Fruit fly (Drosophila melanogaster) whole organism, larva: Measurements from ENCODE around the gene Tssk.

Source experiments
- noc ChIP-seq: fragments of 200-800 bp; sonication (Bioruptor generic); optimal IDR thresholded peaks from 3 replicates; lab custom pipeline; 2019; ENCODE audit warnings: missing biosample characterization, mild to moderate bottlenecking, missing genetic modification characterization, moderate library complexity

The Tssk gene

DNA sequence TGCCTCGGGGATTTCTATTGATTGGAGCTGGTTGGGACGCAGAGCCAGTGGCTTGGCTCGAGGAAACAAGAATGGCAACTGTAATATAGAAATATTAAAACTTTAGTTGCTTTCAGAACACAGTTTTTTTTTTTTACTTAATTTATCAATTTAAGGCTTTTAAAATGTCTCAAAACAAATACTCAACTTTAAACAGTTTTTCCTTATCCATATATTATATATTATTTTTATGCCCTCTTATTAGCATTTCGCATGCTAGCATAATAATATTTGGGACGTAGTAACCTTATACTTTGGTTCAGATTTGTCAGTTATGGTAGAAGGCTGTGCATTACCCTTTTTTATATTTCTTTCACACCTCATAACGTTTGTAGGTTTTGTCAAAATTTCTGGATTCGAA is at the start of gene Tssk:
Tssk (plus strand) TSS at position 301 of the 400 bp plus-strand sequence.
- TF ChIP-seq noc (tag; lab: Kevin White, UChicago) = no peak

DNA sequence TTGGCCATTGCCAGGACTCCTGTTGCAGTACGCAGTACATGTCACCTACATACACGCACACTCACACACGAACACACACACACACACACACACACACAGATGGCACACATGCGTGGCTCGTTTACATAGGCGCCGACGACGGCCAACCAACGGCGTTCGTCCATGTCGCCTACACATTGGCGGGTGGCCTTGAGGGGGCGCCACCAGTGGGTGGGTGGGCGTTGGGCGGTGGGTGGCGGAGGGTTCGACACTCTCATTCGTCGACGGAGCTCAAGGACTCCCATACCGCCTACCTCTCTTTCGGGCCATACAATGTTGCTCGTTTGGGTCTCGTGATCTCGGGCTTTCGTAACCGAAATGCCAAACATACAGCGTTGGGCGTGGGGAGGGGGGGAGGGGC is 49.7 kb upstream of the Tssk start:
- no peak for TF ChIP-seq noc (tag; lab: Kevin White, UChicago)

dm6 chr3R:18559569-18559968 is 38.9 kb upstream of the Tssk start, which contains the start of gene CG7691:
Gene CG7691, plus strand, starts transcription at chr3R:18559869.
- no peak for TF ChIP-seq noc (tag; lab: Kevin White, UChicago)

DNA sequence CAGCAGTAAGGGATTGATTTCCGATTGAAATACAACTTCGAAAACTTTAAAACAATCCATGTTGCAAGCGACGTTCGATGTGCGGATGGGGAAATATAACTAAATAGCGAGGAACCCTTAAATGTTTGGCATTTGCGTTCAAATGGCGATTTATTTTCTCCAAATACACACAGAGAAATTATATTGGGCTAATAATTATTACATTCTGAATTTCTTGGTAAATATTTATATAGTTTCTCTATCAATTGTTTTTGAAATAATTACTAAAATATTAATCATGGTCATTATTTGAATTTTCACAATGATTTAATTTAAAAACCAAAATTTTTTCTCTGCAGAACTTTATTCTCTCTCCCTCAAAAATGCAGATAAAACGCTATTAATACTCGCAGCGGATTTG is 33.4 kb upstream of the Tssk start, which contains the start of the genes CG43210 and hemo:
CG43210 (minus strand) TSS at position 101 of the 400 bp plus-strand sequence.
hemo (minus strand) TSS at position 101 of the 400 bp plus-strand sequence.
- TF ChIP-seq noc (tag; lab: Kevin White, UChicago) = no peak

dm6 chr3R:18572240-18572803 is 26.2 kb upstream of the Tssk start:
- TF ChIP-seq noc (tag; lab: Kevin White, UChicago) = no peak

DNA sequence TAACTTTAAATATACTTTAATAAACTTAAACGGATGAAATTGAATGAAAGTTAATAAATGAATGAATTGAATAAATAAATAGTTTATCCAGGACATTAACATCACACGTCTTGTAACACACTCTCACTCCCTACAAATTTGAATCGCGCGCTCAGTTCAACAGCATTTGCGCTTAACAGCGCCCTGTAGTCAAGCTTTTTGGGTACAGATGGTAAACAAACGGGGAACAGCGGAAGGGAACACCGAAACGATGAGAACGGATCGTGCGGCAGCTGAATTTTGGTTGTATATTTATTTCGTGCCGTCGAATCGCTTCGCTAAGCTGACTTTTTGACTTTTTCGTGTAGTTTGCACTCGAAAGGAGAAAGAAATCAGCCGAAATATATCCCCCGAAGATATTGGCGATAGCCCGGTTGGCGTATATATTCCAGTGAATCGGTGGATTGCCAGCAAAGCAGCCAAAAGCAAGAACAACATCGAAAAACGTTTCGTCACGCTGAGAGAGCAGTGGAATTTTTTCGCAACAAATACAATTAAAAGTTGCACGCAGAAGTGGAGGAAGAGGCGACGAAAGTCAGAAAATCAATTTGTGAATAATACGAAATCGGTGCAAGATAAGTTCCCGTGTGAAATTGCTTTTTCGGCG is 25.5 kb upstream of the Tssk start, which contains the start of the genes CG7694 and fray:
CG7694 (plus strand) TSS at position 247 of the 646 bp plus-strand sequence.
fray (plus strand) TSS at position 247 of the 646 bp plus-strand sequence.
- TF ChIP-seq noc (tag; lab: Kevin White, UChicago) = no peak

DNA sequence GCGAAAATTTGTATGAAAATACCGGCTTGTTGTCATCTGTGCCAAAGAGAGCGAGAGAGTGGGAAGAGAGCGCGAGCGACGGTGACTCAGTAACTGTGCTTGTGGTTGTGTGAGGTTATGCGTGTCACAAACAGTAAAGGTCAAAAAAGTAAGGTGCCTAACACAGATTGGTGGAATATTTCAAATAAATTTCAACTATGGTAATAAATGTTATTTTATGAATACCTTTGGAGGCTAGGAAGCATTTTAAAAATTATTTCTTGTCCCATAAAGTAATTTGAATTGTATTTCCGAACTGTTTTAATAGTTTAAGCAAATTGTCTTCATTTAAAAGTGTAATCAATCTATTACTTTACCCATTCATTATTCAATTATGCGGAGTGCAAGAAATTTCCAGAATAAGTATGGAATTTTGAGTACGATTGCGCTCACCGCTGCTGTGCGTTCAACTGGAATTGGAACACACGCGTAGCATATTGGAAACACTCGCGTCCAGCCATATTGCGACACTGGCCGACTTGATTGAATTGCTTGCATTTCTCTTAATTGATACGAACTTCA is 24.7 kb upstream of the Tssk start:
- TF ChIP-seq noc (tag; lab: Kevin White, UChicago) = peak; percentile 92

DNA sequence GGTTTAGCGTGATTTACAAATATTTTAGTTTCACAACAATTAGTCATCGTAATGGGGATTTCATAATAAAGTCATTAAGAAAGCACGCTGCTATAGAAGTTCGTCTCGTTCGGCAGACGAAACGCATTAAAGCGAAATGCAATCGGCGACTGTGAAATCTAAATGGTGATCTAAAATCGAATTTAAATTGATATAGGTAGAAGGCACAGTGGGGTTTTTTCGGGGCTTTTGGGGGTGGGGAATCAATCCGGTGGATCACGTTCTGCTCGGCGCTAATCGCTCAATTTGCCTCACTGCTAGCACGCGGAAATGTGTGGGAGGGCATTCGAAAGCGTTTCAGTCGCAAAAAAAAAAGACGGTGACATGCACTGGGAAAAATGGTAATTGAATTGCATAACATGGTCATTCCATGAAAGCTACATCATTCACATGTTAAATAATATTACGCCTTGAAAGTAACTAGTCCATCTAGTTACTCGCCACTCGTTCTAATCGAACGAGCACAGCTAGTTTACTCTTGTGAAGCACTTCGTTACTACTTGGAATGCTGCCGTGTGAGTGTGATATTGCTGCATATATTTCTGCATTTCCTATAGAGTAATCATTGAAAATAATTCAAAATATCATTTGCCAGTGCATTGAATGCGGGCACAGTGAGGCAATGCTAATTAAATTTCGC is 20.6 kb upstream of the Tssk start:
- TF ChIP-seq noc (tag; lab: Kevin White, UChicago) = no peak

DNA sequence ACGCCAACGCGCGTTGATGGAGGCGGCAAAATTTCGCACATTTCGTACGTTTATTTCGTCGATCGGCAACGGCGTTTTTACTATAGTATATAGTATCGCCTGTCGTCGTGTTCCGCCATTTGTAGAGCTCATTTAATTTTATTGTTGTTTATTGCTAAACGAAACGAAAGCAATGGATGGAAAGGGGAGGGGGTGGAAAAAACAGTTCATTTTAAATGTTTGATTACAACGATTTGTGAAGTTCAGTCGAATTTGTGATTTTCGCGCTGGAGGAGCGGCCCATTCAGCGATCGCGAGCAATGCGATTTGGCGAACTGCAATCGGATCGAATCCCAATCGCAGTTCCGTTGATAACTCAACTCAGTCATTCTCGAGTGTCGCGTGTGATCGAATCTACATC is 17.5 kb upstream of the Tssk start:
- TF ChIP-seq noc (tag; lab: Kevin White, UChicago) = no peak

dm6 chr3R:18582236-18582635 is 16.3 kb upstream of the Tssk start:
- no peak for TF ChIP-seq noc (tag; lab: Kevin White, UChicago)

DNA sequence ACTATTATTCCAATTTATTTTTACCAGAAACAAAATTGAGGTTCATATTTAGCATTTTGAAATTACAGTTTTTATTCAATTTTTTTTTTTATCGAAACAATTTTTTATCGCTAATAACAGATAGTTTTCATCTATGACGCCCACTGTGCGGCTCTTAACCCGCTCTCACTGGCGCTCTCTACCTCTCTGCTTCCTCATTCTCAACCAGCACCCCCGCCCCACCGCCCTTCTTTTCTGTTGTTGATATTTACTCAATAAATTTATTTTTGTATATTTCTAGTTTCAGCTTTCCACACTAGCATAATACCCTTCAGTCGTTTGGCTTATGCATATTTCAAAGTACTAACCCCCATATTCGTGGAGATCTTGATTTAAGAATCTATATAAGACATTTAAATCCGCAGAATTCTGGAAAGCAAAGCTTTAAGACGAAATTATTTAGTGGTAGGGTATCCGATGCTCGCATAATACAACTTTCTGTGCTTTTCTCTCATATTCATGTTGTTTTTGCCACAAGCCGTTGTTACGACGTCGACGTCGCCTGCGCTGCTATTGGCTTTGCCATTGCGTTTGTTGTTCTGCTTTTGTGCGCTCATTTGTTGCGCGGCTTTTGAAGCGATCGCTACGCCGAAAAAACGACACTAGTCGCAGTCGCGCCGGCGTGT is 14.5 kb upstream of the Tssk start:
- peak; percentile 94 for TF ChIP-seq noc (tag; lab: Kevin White, UChicago)

- TF ChIP-seq noc (tag; lab: Kevin White, UChicago) = no peak
Measured at dm6 chr3R:18584546-18584935, 13.9 kb upstream of the Tssk start.

- TF ChIP-seq noc (tag; lab: Kevin White, UChicago) = no peak
Measured at dm6 chr3R:18585259-18585858, 13.1 kb upstream of the Tssk start.

DNA sequence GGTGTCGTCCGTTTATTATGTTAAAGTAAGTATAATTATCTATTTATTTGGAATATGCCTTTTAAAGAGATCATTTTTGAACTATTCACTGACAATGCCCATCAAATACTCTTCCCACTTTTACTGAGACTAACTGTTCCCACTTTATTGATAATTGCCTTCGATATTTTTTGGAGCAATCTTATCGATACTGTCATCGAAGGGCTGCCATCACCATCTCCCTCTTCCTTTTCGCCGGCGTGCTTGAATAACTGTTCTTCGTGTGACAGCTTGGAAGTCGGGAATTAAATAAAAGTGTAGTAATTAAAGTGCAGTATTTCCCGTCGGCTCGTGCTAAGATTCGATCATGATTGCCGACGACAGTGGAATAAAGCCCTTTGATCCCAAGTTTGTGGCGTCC is 7.7 kb upstream of the Tssk start, which contains the start of gene qin:
qin (plus strand) TSS at position 274 of the 400 bp plus-strand sequence.
- no peak for TF ChIP-seq noc (tag; lab: Kevin White, UChicago)

- no peak for TF ChIP-seq noc (tag; lab: Kevin White, UChicago)
Measured at dm6 chr3R:18616007-18616406, 17.5 kb downstream of the Tssk start.
